Fruit fly (Drosophila melanogaster) whole organism, prepupa: Measurements from ENCODE around the gene Atox1.
A peak's percentile ranks its signal among the peaks of the same experiment; 100 is the strongest.

Experiments
- Blimp-1 ChIP-seq: fragments of 200-800 bp; sonication (Bioruptor generic); optimal IDR thresholded peaks from 3 replicates; lab custom pipeline; 2017; ENCODE audit warnings: missing biosample characterization, missing genetic modification characterization, mild to moderate bottlenecking, moderate library complexity, missing genetic modification reagents
- CG10669 ChIP-seq: fragments of 200-800 bp; sonication (Bioruptor generic); optimal IDR thresholded peaks from 3 replicates; lab custom pipeline; 2018; ENCODE audit warnings: missing biosample characterization, mild to moderate bottlenecking, missing genetic modification characterization, moderate library complexity
- CG11762 ChIP-seq: fragments of 200-800 bp; sonication (Bioruptor generic); optimal IDR thresholded peaks from 3 replicates; lab custom pipeline; 2016; ENCODE audit warnings: missing biosample characterization, missing genetic modification characterization; ENCODE audit not compliant: insufficient read depth
- CG11902 ChIP-seq: fragments of 200-800 bp; sonication (Bioruptor generic); optimal IDR thresholded peaks from 3 replicates; lab custom pipeline; 2016; ENCODE audit warnings: missing biosample characterization, missing genetic modification characterization
- CG15336 ChIP-seq: fragments of 200-800 bp; sonication (Bioruptor generic); IDR thresholded peaks from 2 replicates; pipeline ENCODE4 v1.3.6; 2022; ENCODE audit warnings: missing biosample characterization, missing genetic modification characterization
- CG1621 ChIP-seq: fragments of 200-800 bp; sonication (Bioruptor generic); optimal IDR thresholded peaks from 3 replicates; lab custom pipeline; 2018; ENCODE audit warnings: missing biosample characterization, mild to moderate bottlenecking, missing genetic modification characterization
- CG16779 ChIP-seq: fragments of 200-800 bp; sonication (Bioruptor generic); optimal IDR thresholded peaks from 3 replicates; lab custom pipeline; 2017; ENCODE audit warnings: missing biosample characterization, mild to moderate bottlenecking, missing genetic modification characterization
- CG31627 ChIP-seq: fragments of 200-800 bp; sonication (Bioruptor generic); optimal IDR thresholded peaks from 3 replicates; lab custom pipeline; 2016; ENCODE audit warnings: missing biosample characterization, missing genetic modification characterization
- CG34406 ChIP-seq: fragments of 200-800 bp; sonication (Bioruptor generic); optimal IDR thresholded peaks from 3 replicates; lab custom pipeline; 2016; ENCODE audit warnings: missing biosample characterization, missing genetic modification characterization
- CG3919 ChIP-seq: fragments of 200-800 bp; sonication (Bioruptor generic); optimal IDR thresholded peaks from 3 replicates; lab custom pipeline; 2016; ENCODE audit warnings: missing biosample characterization, missing genetic modification characterization
- CG6276 ChIP-seq: fragments of 200-800 bp; sonication (Bioruptor generic); optimal IDR thresholded peaks from 2 replicates; lab custom pipeline; 2017; ENCODE audit warnings: missing biosample characterization, mild to moderate bottlenecking, missing genetic modification characterization
- CG6792 ChIP-seq: fragments of 200-800 bp; sonication (Bioruptor generic); optimal IDR thresholded peaks from 3 replicates; lab custom pipeline; 2016; ENCODE audit warnings: missing biosample characterization, missing genetic modification characterization
- CG6854 ChIP-seq: fragments of 200-800 bp; sonication (Bioruptor generic); optimal IDR thresholded peaks from 2 replicates; lab custom pipeline; 2017; ENCODE audit warnings: missing biosample characterization, mild to moderate bottlenecking, missing genetic modification characterization
- CG7368 ChIP-seq: fragments of 200-800 bp; sonication (Bioruptor generic); optimal IDR thresholded peaks from 3 replicates; lab custom pipeline; 2016; ENCODE audit warnings: missing biosample characterization, missing genetic modification characterization
- CG8632 ChIP-seq: fragments of 200-800 bp; sonication (Bioruptor generic); optimal IDR thresholded peaks from 3 replicates; lab custom pipeline; 2016; ENCODE audit warnings: missing biosample characterization, missing genetic modification characterization
- Eip75B ChIP-seq: fragments of 200-800 bp; sonication (Bioruptor generic); optimal IDR thresholded peaks from 3 replicates; lab custom pipeline; 2016; ENCODE audit warnings: missing biosample characterization, missing genetic modification characterization
- Eip78C ChIP-seq: fragments of 200-800 bp; sonication (Bioruptor generic); peaks from one replicate; lab custom pipeline; 2016; ENCODE audit warnings: missing biosample characterization, missing genetic modification characterization
- Eip93F ChIP-seq: fragments of 200-800 bp; sonication (Bioruptor generic); optimal IDR thresholded peaks from 2 replicates; lab custom pipeline; 2016; ENCODE audit warnings: missing biosample characterization, mild to moderate bottlenecking, missing genetic modification characterization
- Ets21C ChIP-seq: fragments of 200-800 bp; sonication (Bioruptor generic); optimal IDR thresholded peaks from 3 replicates; lab custom pipeline; 2016; ENCODE audit warnings: missing biosample characterization, missing genetic modification characterization
- Gug ChIP-seq: fragments of 200-800 bp; sonication (Bioruptor generic); IDR thresholded peaks from 2 replicates; pipeline ENCODE4 v1.3.6; 2022; ENCODE audit warnings: missing biosample characterization, missing genetic modification characterization
- Hr39 ChIP-seq: fragments of 200-800 bp; sonication (Bioruptor generic); optimal IDR thresholded peaks from 2 replicates; lab custom pipeline; 2016; ENCODE audit warnings: missing biosample characterization, missing genetic modification characterization
- Hr4 ChIP-seq: fragments of 200-800 bp; sonication (Bioruptor generic); optimal IDR thresholded peaks from 3 replicates; lab custom pipeline; 2016; ENCODE audit warnings: missing biosample characterization, missing genetic modification characterization
- OdsH ChIP-seq: fragments of 200-800 bp; sonication (Bioruptor generic); optimal IDR thresholded peaks from 3 replicates; lab custom pipeline; 2016; ENCODE audit warnings: missing biosample characterization, missing genetic modification characterization
- Smox ChIP-seq: fragments of 200-800 bp; sonication (Bioruptor generic); optimal IDR thresholded peaks from 3 replicates; lab custom pipeline; 2016; ENCODE audit warnings: missing biosample characterization, missing genetic modification characterization
- Sox102F ChIP-seq: fragments of 200-800 bp; sonication (Bioruptor generic); optimal IDR thresholded peaks from 2 replicates; lab custom pipeline; 2016; ENCODE audit warnings: missing biosample characterization, mild to moderate bottlenecking, missing genetic modification characterization
- Sox14 ChIP-seq: fragments of 200-800 bp; sonication (Bioruptor generic); optimal IDR thresholded peaks from 3 replicates; lab custom pipeline; 2016; ENCODE audit warnings: missing biosample characterization, missing genetic modification characterization
- achi ChIP-seq: fragments of 200-800 bp; sonication (Bioruptor generic); optimal IDR thresholded peaks from 3 replicates; lab custom pipeline; 2016; ENCODE audit warnings: missing biosample characterization, missing genetic modification characterization
- acj6 ChIP-seq: fragments of 200-800 bp; sonication (Bioruptor generic); optimal IDR thresholded peaks from 3 replicates; lab custom pipeline; 2016; ENCODE audit warnings: missing biosample characterization, missing genetic modification characterization
- dac ChIP-seq: fragments of 200-800 bp; sonication (Bioruptor generic); optimal IDR thresholded peaks from 2 replicates; lab custom pipeline; 2017; ENCODE audit warnings: missing biosample characterization, mild to moderate bottlenecking, missing genetic modification characterization
- eg ChIP-seq: fragments of 200-800 bp; sonication (Bioruptor generic); IDR thresholded peaks from 3 replicates; pipeline ENCODE4 v1.3.6; 2022; ENCODE audit warnings: missing biosample characterization, missing genetic modification characterization
- fd59A ChIP-seq: fragments of 200-800 bp; sonication (Bioruptor generic); optimal IDR thresholded peaks from 2 replicates; lab custom pipeline; 2017; ENCODE audit warnings: missing biosample characterization, mild to moderate bottlenecking, missing genetic modification characterization, missing genetic modification reagents
- fd85E ChIP-seq: fragments of 200-800 bp; sonication (Bioruptor generic); optimal IDR thresholded peaks from 3 replicates; lab custom pipeline; 2016; ENCODE audit warnings: missing biosample characterization, missing genetic modification characterization
- fkh ChIP-seq: fragments of 200-800 bp; sonication (Bioruptor generic); optimal IDR thresholded peaks from 3 replicates; lab custom pipeline; 2017; ENCODE audit warnings: missing biosample characterization, mild to moderate bottlenecking, missing genetic modification characterization, moderate library complexity
- salr ChIP-seq, 2 experiments: fragments of 200-800 bp; sonication (Bioruptor generic); optimal IDR thresholded peaks; 3 replicates each; lab custom pipeline; 2016 to 2018; ENCODE audit warnings: missing biosample characterization in 2 of 2, missing genetic modification characterization in 2 of 2, mild to moderate bottlenecking in 1 of 2
- spab ChIP-seq: fragments of 200-800 bp; sonication (Bioruptor generic); optimal IDR thresholded peaks from 2 replicates; lab custom pipeline; 2017; ENCODE audit warnings: missing biosample characterization, mild to moderate bottlenecking, missing genetic modification characterization, missing genetic modification reagents
- ss ChIP-seq, 2 experiments: fragments of 200-800 bp; sonication (Bioruptor generic); optimal IDR thresholded peaks; 2 replicates in 1 of 2; 3 replicates in 1 of 2; lab custom pipeline; 2017 to 2018; ENCODE audit warnings: mild to moderate bottlenecking in 2 of 2, missing biosample characterization in 2 of 2, missing genetic modification characterization in 2 of 2, moderate library complexity in 1 of 2
- svp ChIP-seq: fragments of 200-800 bp; sonication (Bioruptor generic); peaks from one replicate; lab custom pipeline; 2016; ENCODE audit warnings: missing biosample characterization, missing genetic modification characterization
- topi ChIP-seq: fragments of 200-800 bp; sonication (Bioruptor generic); optimal IDR thresholded peaks from 3 replicates; lab custom pipeline; 2016; ENCODE audit warnings: missing biosample characterization, missing genetic modification characterization
- vri ChIP-seq: fragments of 200-800 bp; sonication (Bioruptor generic); optimal IDR thresholded peaks from 3 replicates; lab custom pipeline; 2016; ENCODE audit warnings: missing biosample characterization, mild to moderate bottlenecking, missing genetic modification characterization

Atox1 gene

DNA sequence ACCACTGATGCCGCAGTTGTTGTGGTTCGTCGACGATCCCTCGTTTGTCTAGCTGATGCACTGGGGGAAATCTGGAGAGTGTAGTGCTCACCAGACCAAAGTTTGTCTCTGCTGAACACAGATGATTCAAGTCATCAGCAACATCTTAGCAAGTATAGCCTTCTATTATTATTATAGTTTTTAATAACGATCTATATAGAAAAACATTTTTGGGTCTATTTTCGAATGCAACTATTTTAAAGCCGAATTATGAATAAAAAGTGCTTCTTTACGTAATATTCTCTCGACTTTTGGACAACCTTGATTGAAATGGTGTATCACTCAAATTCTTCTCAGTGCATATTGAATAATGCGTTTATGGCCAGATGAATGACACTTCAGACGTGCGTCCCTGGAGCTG, 45.0 kb downstream of the Atox1 start (continued):
- TF ChIP-seq Ets21C (GFP tag; lab: Kevin White, UChicago) (no peak), Sox102F (GFP tag; lab: Kevin White, UChicago) (no peak), CG7368 (peak; percentile 67), CG6792 (peak; percentile 66), Gug (no peak), CG6276 (GFP tag; lab: Kevin White, UChicago) (no peak), fkh (GFP tag; lab: Kevin White, UChicago) (no peak), CG15336 (GFP tag; lab: Robert Waterston, UW) (peak; percentile 49; the same call in 1 of the 2 replicates), fd85E (GFP tag; lab: Kevin White, UChicago) (no peak), CG11902 (peak; percentile 13), dac (GFP tag; lab: Kevin White, UChicago) (no peak), svp (peak; percentile 56), achi (GFP tag; lab: Kevin White, UChicago) (peak; percentile 74), OdsH (GFP tag; lab: Kevin White, UChicago) (peak; percentile 79), CG6854 (GFP tag; lab: Kevin White, UChicago) (no peak), CG3919 (GFP tag; lab: Kevin White, UChicago) (peak; percentile 73), ss (GFP tag; optimal IDR thresholded peaks at IDR 0.05; lab: Kevin White, UChicago) (peak; percentile 91 to 93), Eip93F (GFP tag; lab: Kevin White, UChicago) (no peak), CG11762 (peak; percentile 52), spab (GFP tag; lab: Kevin White, UChicago) (peak; percentile 89), CG10669 (GFP tag; lab: Kevin White, UChicago) (peak; percentile 89), CG34406 (GFP tag; lab: Kevin White, UChicago) (peak; percentile 54), CG16779 (peak; percentile 53), Sox14 (peak; percentile 47), Blimp-1 (GFP tag; lab: Kevin White, UChicago) (no peak), acj6 (GFP tag; lab: Kevin White, UChicago) (peak; percentile 79), Hr39 (GFP tag; lab: Kevin White, UChicago) (peak; percentile 11), vri (GFP tag; lab: Kevin White, UChicago) (no peak), Eip75B (GFP tag; lab: Kevin White, UChicago) (peak; percentile 73), CG8632 (peak; percentile 69), CG1621 (peak; percentile 70), fd59A (GFP tag; lab: Kevin White, UChicago) (peak; percentile 91)

DNA sequence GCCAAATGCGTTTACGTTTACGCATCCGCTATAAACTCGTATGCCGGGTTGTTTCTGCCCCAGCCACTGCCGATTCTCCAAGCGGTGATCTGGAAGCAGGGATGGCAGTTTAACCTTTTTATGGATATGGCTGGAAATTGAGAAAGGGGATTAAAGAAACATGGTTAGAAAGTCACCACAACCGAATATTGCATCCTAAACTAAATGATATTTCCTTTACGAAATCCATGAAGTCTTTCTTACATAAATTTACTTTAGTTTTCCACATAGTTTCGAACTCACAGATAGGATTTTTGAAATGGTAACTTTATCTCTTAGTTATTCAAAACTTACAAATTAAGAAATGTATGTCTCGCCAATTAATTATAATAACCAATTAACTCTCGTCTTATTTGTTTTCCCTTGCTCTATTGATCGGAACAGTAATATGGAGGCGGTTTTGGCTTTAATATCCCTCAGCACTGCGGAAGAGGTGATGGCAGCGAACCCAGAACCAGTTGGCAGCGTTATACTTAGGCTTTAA, 47.9 kb downstream of the Atox1 start:
- TF ChIP-seq CG6792, result no peak
- TF ChIP-seq Hr4 (GFP tag; lab: Kevin White, UChicago), result no peak
- TF ChIP-seq svp, result peak; percentile 53
- peak; percentile 57 for TF ChIP-seq Eip78C (GFP tag; lab: Kevin White, UChicago)
- peak; percentile 1 for TF ChIP-seq fd59A (GFP tag; lab: Kevin White, UChicago)
- TF ChIP-seq topi (GFP tag; lab: Kevin White, UChicago), result no peak
- no peak for TF ChIP-seq CG31627
- TF ChIP-seq Sox102F (GFP tag; lab: Kevin White, UChicago), result no peak
- no peak for TF ChIP-seq vri (GFP tag; lab: Kevin White, UChicago)
- no peak for TF ChIP-seq Smox (GFP tag; lab: Kevin White, UChicago)
- TF ChIP-seq Eip93F (GFP tag; lab: Kevin White, UChicago), result no peak
- no peak for TF ChIP-seq Gug
- no peak for TF ChIP-seq CG11902
- no peak for TF ChIP-seq salr (GFP tag; optimal IDR thresholded peaks at IDR 0.05; lab: Kevin White, UChicago)
- TF ChIP-seq eg (GFP tag; lab: Robert Waterston, UW), result no peak
